Fruit fly (Drosophila melanogaster) whole organism, embryonic: ENCODE measurements around the gene Actn.

Source experiments
- ATbp ChIP-seq: fragments of 200-800 bp; sonication (Bioruptor generic); optimal IDR thresholded peaks from 2 replicates; lab custom pipeline; 2017; ENCODE audit warnings: missing biosample characterization, mild to moderate bottlenecking, missing genetic modification characterization, missing genetic modification reagents
- Awh ChIP-seq: fragments of 200-800 bp; sonication (Bioruptor generic); IDR thresholded peaks from 2 replicates; pipeline ENCODE4, ENCODE4 v1.3.6; 2022; ENCODE audit warnings: missing biosample characterization, missing genetic modification characterization
- CG1024 ChIP-seq: fragments of 200-800 bp; sonication (Bioruptor generic); IDR thresholded peaks from 2 replicates; pipeline ENCODE4 v1.3.6; 2022; ENCODE audit warnings: missing biosample characterization, missing genetic modification characterization
- CG11696 ChIP-seq: fragments of 200-800 bp; sonication (Bioruptor generic); IDR thresholded peaks from 2 replicates; pipeline ENCODE4 v1.3.6; 2022; ENCODE audit warnings: missing biosample characterization, missing genetic modification characterization
- CG12391 ChIP-seq: fragments of 200-800 bp; sonication (Bioruptor generic); optimal IDR thresholded peaks from 3 replicates; lab custom pipeline; 2018; ENCODE audit warnings: missing biosample characterization, mild to moderate bottlenecking, missing genetic modification characterization, moderate library complexity
- CG13775 ChIP-seq: fragments of 200-800 bp; sonication (Bioruptor generic); optimal IDR thresholded peaks from 3 replicates; lab custom pipeline; 2017; ENCODE audit warnings: missing biosample characterization, mild to moderate bottlenecking, missing genetic modification characterization
- CG15011 ChIP-seq: fragments of 200-800 bp; sonication (Bioruptor generic); optimal IDR thresholded peaks from 3 replicates; lab custom pipeline; 2018; ENCODE audit warnings: missing biosample characterization, mild to moderate bottlenecking, missing genetic modification characterization
- CG16863 ChIP-seq: fragments of 200-800 bp; sonication (Bioruptor generic); optimal IDR thresholded peaks from 3 replicates; lab custom pipeline; 2016; ENCODE audit warnings: missing biosample characterization, missing genetic modification characterization
- CG18764 ChIP-seq: fragments of 200-800 bp; sonication (Bioruptor generic); optimal IDR thresholded peaks from 3 replicates; lab custom pipeline; 2016; ENCODE audit warnings: missing biosample characterization, missing genetic modification characterization
- CG2678 ChIP-seq: fragments of 200-800 bp; sonication (Bioruptor generic); optimal IDR thresholded peaks from 3 replicates; lab custom pipeline; 2019; ENCODE audit warnings: missing biosample characterization, mild to moderate bottlenecking, missing genetic modification characterization, moderate library complexity
- CG31388 ChIP-seq: fragments of 200-800 bp; sonication (Bioruptor generic); optimal IDR thresholded peaks from 2 replicates; lab custom pipeline; 2016; ENCODE audit warnings: missing biosample characterization, missing genetic modification characterization
- CG32532 ChIP-seq: fragments of 200-800 bp; sonication (Bioruptor generic); IDR thresholded peaks from 2 replicates; pipeline ENCODE4 v1.3.6; 2022; ENCODE audit warnings: missing biosample characterization, missing genetic modification characterization
- CG34422 ChIP-seq: fragments of 200-800 bp; sonication (Bioruptor generic); IDR thresholded peaks from 3 replicates; pipeline ENCODE4 v1.3.6; 2022; ENCODE audit warnings: missing biosample characterization, missing genetic modification characterization
- CG42726 ChIP-seq: fragments of 200-800 bp; sonication (Bioruptor generic); IDR thresholded peaks from 2 replicates; pipeline ENCODE4 v1.3.6; 2022; ENCODE audit warnings: missing biosample characterization, missing genetic modification characterization; ENCODE audit not compliant: partially characterized antibody
- CG4328 ChIP-seq: fragments of 200-800 bp; sonication (Bioruptor generic); optimal IDR thresholded peaks from 3 replicates; lab custom pipeline; 2017; ENCODE audit warnings: missing biosample characterization, missing genetic modification reagents, missing genetic modification characterization
- CG4820 ChIP-seq: fragments of 200-800 bp; sonication (Bioruptor generic); optimal IDR thresholded peaks from 3 replicates; lab custom pipeline; 2016; ENCODE audit warnings: missing biosample characterization, missing genetic modification characterization
- CG5953 ChIP-seq: fragments of 200-800 bp; sonication (Bioruptor generic); IDR thresholded peaks from 2 replicates; pipeline ENCODE4 v1.3.6; 2022; ENCODE audit warnings: missing biosample characterization, missing genetic modification characterization
- CG6765 ChIP-seq: fragments of 200-800 bp; sonication (Bioruptor generic); optimal IDR thresholded peaks from 3 replicates; lab custom pipeline; 2017; ENCODE audit warnings: missing biosample characterization, mild to moderate bottlenecking, missing genetic modification characterization
- CG7987 ChIP-seq: fragments of 200-800 bp; sonication (Bioruptor generic); optimal IDR thresholded peaks from 2 replicates; lab custom pipeline; 2018; ENCODE audit warnings: missing biosample characterization, mild to moderate bottlenecking, missing genetic modification characterization, moderate library complexity
- CG8388 ChIP-seq: fragments of 200-800 bp; sonication (Bioruptor generic); optimal IDR thresholded peaks from 2 replicates; lab custom pipeline; 2019; ENCODE audit warnings: missing biosample characterization, mild to moderate bottlenecking, missing genetic modification characterization, moderate library complexity
- CG9609 ChIP-seq: fragments of 200-800 bp; sonication (Bioruptor generic); optimal IDR thresholded peaks from 3 replicates; lab custom pipeline; 2016; ENCODE audit warnings: missing biosample characterization, missing genetic modification characterization
- CG9817 ChIP-seq: fragments of 200-800 bp; sonication (Bioruptor generic); optimal IDR thresholded peaks from 2 replicates; lab custom pipeline; 2018; ENCODE audit warnings: missing biosample characterization, mild to moderate bottlenecking, missing genetic modification characterization, moderate library complexity
- CHES-1-like ChIP-seq: fragments of 200-800 bp; sonication (Bioruptor generic); optimal IDR thresholded peaks from 2 replicates; lab custom pipeline; 2016; ENCODE audit warnings: missing biosample characterization, missing genetic modification characterization
- Camta ChIP-seq: fragments of 200-800 bp; sonication (Bioruptor generic); optimal IDR thresholded peaks from 2 replicates; lab custom pipeline; 2016; ENCODE audit warnings: missing biosample characterization, missing genetic modification characterization
- D ChIP-seq, 2 experiments: fragments of 200-800 bp in 1 of 2; fragments of >200 bp in 1 of 2; sonication (Bioruptor generic) in 1 of 2; optimal IDR thresholded peaks; 2 replicates in 1 of 2; 3 replicates in 1 of 2; lab custom pipeline; 2017; ENCODE audit warnings: mild to moderate bottlenecking in 1 of 2, missing biosample characterization in 1 of 2, missing genetic modification characterization in 1 of 2, missing genetic modification reagents in 1 of 2
- Dbx ChIP-seq: fragments of 200-800 bp; sonication (Bioruptor generic); IDR thresholded peaks from 3 replicates; pipeline ENCODE4 v1.3.6; 2022; ENCODE audit warnings: missing biosample characterization, missing genetic modification characterization
- Dp ChIP-seq: fragments of 200-800 bp; sonication (Bioruptor generic); optimal IDR thresholded peaks from 2 replicates; lab custom pipeline; 2018; ENCODE audit warnings: missing biosample characterization, mild to moderate bottlenecking, missing genetic modification characterization, moderate library complexity
- NFAT ChIP-seq: fragments of 200-800 bp; sonication (Bioruptor generic); IDR thresholded peaks from 2 replicates; pipeline ENCODE4 v1.3.6; 2022; ENCODE audit warnings: missing biosample characterization, missing genetic modification characterization
- Nf-YC ChIP-seq: fragments of 200-800 bp; optimal IDR thresholded peaks from 3 replicates; lab custom pipeline; 2019; ENCODE audit warnings: missing biosample characterization, mild to moderate bottlenecking, missing genetic modification characterization, moderate library complexity
- Pdp1 ChIP-seq, 2 experiments: fragments of 200-800 bp; sonication (Bioruptor generic); optimal IDR thresholded peaks; 3 replicates each; lab custom pipeline; 2016; ENCODE audit warnings: missing biosample characterization in 2 of 2, missing genetic modification characterization in 2 of 2, mild to moderate bottlenecking in 1 of 2, moderate library complexity in 1 of 2
- Side ChIP-seq: fragments of 200-800 bp; sonication (Bioruptor generic); optimal IDR thresholded peaks from 2 replicates; lab custom pipeline; 2016; ENCODE audit warnings: missing biosample characterization, missing genetic modification characterization
- Spps ChIP-seq: fragments of 200-800 bp; sonication (Bioruptor generic); optimal IDR thresholded peaks from 2 replicates; lab custom pipeline; 2018; ENCODE audit warnings: missing biosample characterization, mild to moderate bottlenecking, missing genetic modification characterization
- Ssrp ChIP-seq: fragments of 200-800 bp; sonication (Bioruptor generic); optimal IDR thresholded peaks from 2 replicates; lab custom pipeline; 2018; ENCODE audit warnings: missing biosample characterization, mild to moderate bottlenecking, missing genetic modification characterization, moderate library complexity
- bigmax ChIP-seq: fragments of 200-800 bp; sonication (Bioruptor generic); optimal IDR thresholded peaks from 2 replicates; lab custom pipeline; 2018; ENCODE audit warnings: missing biosample characterization, mild to moderate bottlenecking, missing genetic modification characterization
- cg ChIP-seq: fragments of 200-800 bp; sonication (Bioruptor generic); optimal IDR thresholded peaks from 3 replicates; lab custom pipeline; 2019; ENCODE audit warnings: missing biosample characterization, mild to moderate bottlenecking, missing genetic modification characterization, moderate library complexity
- crol ChIP-seq: fragments of 200-800 bp; sonication (Bioruptor generic); IDR thresholded peaks from 2 replicates; pipeline ENCODE4 v1.3.6; 2022; ENCODE audit warnings: missing biosample characterization, missing genetic modification characterization
- dan ChIP-seq: fragments of 200-800 bp; sonication (Bioruptor generic); IDR thresholded peaks from 2 replicates; pipeline ENCODE4 v1.3.6; 2022; ENCODE audit warnings: missing biosample characterization, missing genetic modification characterization
- ewg ChIP-seq: fragments of 200-800 bp; sonication (Bioruptor generic); optimal IDR thresholded peaks from 3 replicates; lab custom pipeline; 2017; ENCODE audit warnings: mild to moderate bottlenecking, missing biosample characterization, missing genetic modification reagents, missing genetic modification characterization
- ftz-f1 ChIP-seq: fragments of 200-800 bp; sonication (Bioruptor generic); optimal IDR thresholded peaks from 2 replicates; lab custom pipeline; 2016; ENCODE audit warnings: missing biosample characterization, missing genetic modification characterization
- hb ChIP-seq: fragments of 200-800 bp; sonication (Bioruptor generic); IDR thresholded peaks from 3 replicates; pipeline ENCODE4 v1.3.6; 2022; ENCODE audit warnings: missing biosample characterization, missing genetic modification characterization; ENCODE audit not compliant: partially characterized antibody
- oc ChIP-seq: fragments of 200-800 bp; sonication (Bioruptor generic); optimal IDR thresholded peaks from 2 replicates; lab custom pipeline; 2018; ENCODE audit warnings: missing biosample characterization, mild to moderate bottlenecking, missing genetic modification characterization, moderate library complexity
- onecut ChIP-seq: fragments of 200-800 bp; sonication (Bioruptor generic); IDR thresholded peaks from 2 replicates; pipeline ENCODE4 v1.3.6; 2022; ENCODE audit warnings: missing biosample characterization, missing genetic modification characterization
- pnt ChIP-seq: fragments of 200-800 bp; sonication (Bioruptor generic); optimal IDR thresholded peaks from 3 replicates; lab custom pipeline; 2016; ENCODE audit warnings: missing biosample characterization, missing genetic modification characterization
- pzg ChIP-seq: fragments of 200-800 bp; sonication (Bioruptor generic); optimal IDR thresholded peaks from 3 replicates; lab custom pipeline; 2018; ENCODE audit warnings: missing biosample characterization, mild to moderate bottlenecking, missing genetic modification characterization, moderate library complexity
- salm ChIP-seq: fragments of 200-800 bp; sonication (Bioruptor generic); optimal IDR thresholded peaks from 2 replicates; lab custom pipeline; 2018; ENCODE audit warnings: missing biosample characterization, mild to moderate bottlenecking, missing genetic modification characterization
- sd ChIP-seq: fragments of 200-800 bp; sonication (Bioruptor generic); optimal IDR thresholded peaks from 3 replicates; lab custom pipeline; 2018; ENCODE audit warnings: missing biosample characterization, mild to moderate bottlenecking, missing genetic modification characterization, moderate library complexity
- shn ChIP-seq: fragments of 200-800 bp; sonication (Bioruptor generic); optimal IDR thresholded peaks from 3 replicates; lab custom pipeline; 2016; ENCODE audit warnings: missing biosample characterization, missing genetic modification characterization
- tin ChIP-seq: fragments of 200-800 bp; sonication (Bioruptor generic); optimal IDR thresholded peaks from 3 replicates; lab custom pipeline; 2016; ENCODE audit warnings: missing biosample characterization, missing genetic modification characterization
- tll ChIP-seq, 2 experiments: fragments of 200-800 bp in 1 of 2; fragments of >200 bp in 1 of 2; sonication (Bioruptor generic) in 1 of 2; optimal IDR thresholded peaks; 2 replicates each; lab custom pipeline; 2017 to 2019; ENCODE audit warnings: missing biosample characterization in 2 of 2, missing genetic modification characterization in 2 of 2, mild to moderate bottlenecking in 1 of 2, moderate library complexity in 1 of 2
- zen2 ChIP-seq: fragments of 200-800 bp; sonication (Bioruptor generic); IDR thresholded peaks from 3 replicates; pipeline ENCODE4 v1.3.6; 2022; ENCODE audit warnings: missing biosample characterization, missing genetic modification characterization; ENCODE audit not compliant: partially characterized antibody

The Actn gene

DNA sequence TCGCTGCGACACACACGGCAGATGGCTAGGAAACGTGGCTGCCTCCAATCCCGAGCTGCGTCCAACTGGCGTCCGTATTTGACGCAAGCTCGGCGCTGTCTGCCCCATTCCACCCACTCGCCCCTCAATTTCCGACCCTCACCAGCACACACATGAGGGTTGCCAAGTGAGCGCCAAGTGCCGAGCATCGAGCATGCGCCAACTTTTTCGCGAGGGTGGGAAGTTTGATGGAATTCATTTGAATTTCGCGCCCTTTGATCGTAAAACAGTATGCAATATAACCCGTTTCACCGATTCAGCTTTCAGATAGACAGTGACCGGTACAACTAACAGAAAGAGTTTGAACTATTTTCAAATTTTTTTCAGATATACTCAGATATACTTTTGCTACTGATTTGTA is 19.7 kb upstream of the Actn start, which contains the start of gene Sik2 (continued):
- no peak for TF ChIP-seq CG2678 (tag; lab: Kevin White, UChicago)
- no peak for TF ChIP-seq bigmax (GFP tag; lab: Kevin White, UChicago)
- TF ChIP-seq Nf-YC (tag; lab: Kevin White, UChicago) = no peak
- no peak for TF ChIP-seq CG34422 (GFP tag; lab: Robert Waterston, UW)
- TF ChIP-seq shn (GFP tag; lab: Kevin White, UChicago) = no peak
- no peak for TF ChIP-seq CG11696 (GFP tag; lab: Robert Waterston, UW)
- TF ChIP-seq D (optimal IDR thresholded peaks at IDR 0.05; lab: Kevin White, UChicago) = no peak
- no peak for TF ChIP-seq D (GFP tag; optimal IDR thresholded peaks at IDR 0.05; lab: Kevin White, UChicago)
- peak; percentile 17; the same call in 1 of the 2 replicates for TF ChIP-seq CG32532 (GFP tag; lab: Robert Waterston, UW)
- no peak for TF ChIP-seq Pdp1 (GFP tag; optimal IDR thresholded peaks at IDR 0.05; lab: Kevin White, UChicago)
- peak; percentile 88 for TF ChIP-seq ewg (GFP tag; lab: Kevin White, UChicago)
- no peak for TF ChIP-seq Dbx
- no peak for TF ChIP-seq salm (tag; lab: Kevin White, UChicago)
- TF ChIP-seq CG4820 = no peak
- TF ChIP-seq cg (GFP tag; lab: Kevin White, UChicago) = no peak
- no peak for TF ChIP-seq CG15011 (GFP tag; lab: Kevin White, UChicago)
- no peak for TF ChIP-seq CG5953 (GFP tag; lab: Robert Waterston, UW)
- no peak for TF ChIP-seq NFAT (GFP tag; lab: Robert Waterston, UW)
- 0 out of 2 replicates have a peak, but pooled peaks have one; percentile 41 for TF ChIP-seq crol (GFP tag; lab: Robert Waterston, UW)
- peak; percentile 25 for TF ChIP-seq pzg (GFP tag; lab: Kevin White, UChicago)
- no peak for TF ChIP-seq CG16863 (GFP tag; lab: Kevin White, UChicago)
- no peak for TF ChIP-seq CG9609 (GFP tag; lab: Kevin White, UChicago)
- no peak for TF ChIP-seq CG31388 (GFP tag; lab: Kevin White, UChicago)
- no peak for TF ChIP-seq tin (GFP tag; lab: Kevin White, UChicago)
- TF ChIP-seq oc (tag; lab: Kevin White, UChicago) = no peak
- peak; percentile 48 for TF ChIP-seq Dp (GFP tag; lab: Kevin White, UChicago)
- no peak for TF ChIP-seq tll (GFP tag; optimal IDR thresholded peaks at IDR 0.05; lab: Kevin White, UChicago)
- no peak for TF ChIP-seq Awh
- TF ChIP-seq Spps (tag; lab: Kevin White, UChicago) = no peak

dm6 chrX:2061119-2061518 is 19.0 kb upstream of the Actn start:
- TF ChIP-seq Side (GFP tag; lab: Kevin White, UChicago) = no peak
- peak; percentile 16 for TF ChIP-seq CG7987 (GFP tag; lab: Kevin White, UChicago)
- TF ChIP-seq CG12391 (tag; lab: Kevin White, UChicago) = peak; percentile 52
- TF ChIP-seq CG4328 (GFP tag; lab: Kevin White, UChicago) = peak; percentile 48
- TF ChIP-seq sd (tag; lab: Kevin White, UChicago) = no peak
- TF ChIP-seq onecut (GFP tag; lab: Robert Waterston, UW) = peak; percentile 99
- TF ChIP-seq Camta (GFP tag; lab: Kevin White, UChicago) = no peak
- no peak for TF ChIP-seq ftz-f1 (GFP tag; lab: Kevin White, UChicago)
- peak; percentile 38 for TF ChIP-seq CG13775 (GFP tag; lab: Kevin White, UChicago)
- peak; percentile 14 for TF ChIP-seq pzg (GFP tag; lab: Kevin White, UChicago)
- no peak for TF ChIP-seq hb (GFP tag; lab: Robert Waterston, UW)
- no peak for TF ChIP-seq CHES-1-like (GFP tag; lab: Kevin White, UChicago)
- TF ChIP-seq zen2 (GFP tag; lab: Robert Waterston, UW) = no peak
- TF ChIP-seq CG18764 (GFP tag; lab: Kevin White, UChicago) = no peak
- no peak for TF ChIP-seq CG42726
- TF ChIP-seq CG5953 (GFP tag; lab: Robert Waterston, UW) = no peak
- TF ChIP-seq Ssrp = no peak
- TF ChIP-seq dan (GFP tag; lab: Robert Waterston, UW) = no peak
- TF ChIP-seq CG1024 = no peak
- no peak for TF ChIP-seq pnt (GFP tag; lab: Kevin White, UChicago)
- peak; percentile 44 for TF ChIP-seq ATbp
- peak; percentile 24 for TF ChIP-seq CG9817 (tag; lab: Kevin White, UChicago)
- TF ChIP-seq CG8388 (GFP tag; lab: Kevin White, UChicago) = peak; percentile 23
- TF ChIP-seq CG6765 = no peak
